Worm (Caenorhabditis elegans): ENCODE results near the gene nhr-187.

- no peak for TF ChIP-seq flt-1 (GFP tag; IDR thresholded peaks at IDR 0.05)
- TF ChIP-seq med-1 (GFP tag; optimal IDR thresholded peaks at IDR 0.05; ENCODE audit: insufficient read depth): no peak
- TF ChIP-seq cog-1 (tag; optimal IDR thresholded peaks at IDR 0.05): no peak
- TF ChIP-seq ztf-23 (GFP tag; IDR thresholded peaks at IDR 0.05): no peak
- no peak for TF ChIP-seq ztf-29 (GFP tag; IDR thresholded peaks at IDR 0.05)
- TF ChIP-seq ref-1 (GFP tag; conservative IDR thresholded peaks at IDR 0.05): no peak
- no peak for TF ChIP-seq tab-1 (GFP tag; IDR thresholded peaks at IDR 0.05)
- no peak for TF ChIP-seq klf-2 (GFP tag; conservative IDR thresholded peaks at IDR 0.05)
- TF ChIP-seq T22C8.4 (GFP tag; IDR thresholded peaks at IDR 0.05): no peak
Measured at ce11 chrV:3878223-3878622, 15.5 kb upstream of the nhr-187 start, which contains the start of gene nhr-159.
